Fruit fly (Drosophila melanogaster) whole organism, embryonic: Measurements from ENCODE around the gene Megf8.

Experiments
- CG17829 ChIP-seq: fragments of 200-800 bp; optimal IDR thresholded peaks from 2 replicates; lab custom pipeline; 2019; ENCODE audit warnings: missing biosample characterization, mild to moderate bottlenecking, missing genetic modification characterization, moderate library complexity
- CG8478 ChIP-seq: fragments of >200 bp; optimal IDR thresholded peaks from 2 replicates; lab custom pipeline; 2018
- CG9727 ChIP-seq: fragments of 200-800 bp; sonication (Bioruptor generic); optimal IDR thresholded peaks from 3 replicates; lab custom pipeline; 2017; ENCODE audit warnings: missing biosample characterization, mild to moderate bottlenecking, missing genetic modification characterization
- CkIIα-i1 ChIP-seq: fragments of 200-800 bp; sonication (Bioruptor generic); IDR thresholded peaks from 2 replicates; pipeline ENCODE4 v1.3.6; 2022; ENCODE audit warnings: missing biosample characterization, missing genetic modification characterization
- Hr39 ChIP-seq: fragments of >200 bp; optimal IDR thresholded peaks from 2 replicates; lab custom pipeline; 2017
- Med ChIP-seq: fragments of 200-800 bp; sonication (Bioruptor generic); peaks from one replicate; lab custom pipeline; 2016; ENCODE audit warnings: missing biosample characterization, missing genetic modification characterization, mild to moderate bottlenecking, inconsistent platforms, moderate library complexity
- Trl ChIP-seq, 3 experiments: fragments of >200 bp in 2 of 3; fragments of 200-800 bp in 1 of 3; sonication (Bioruptor generic) in 1 of 3; optimal IDR thresholded peaks; 2 replicates in 1 of 3; 3 replicates in 2 of 3; lab custom pipeline; 2016 to 2017; ENCODE audit warnings: missing biosample characterization in 1 of 3, missing genetic modification characterization in 1 of 3
- luna ChIP-seq: fragments of 200-800 bp; sonication (Bioruptor generic); optimal IDR thresholded peaks from 2 replicates; lab custom pipeline; 2016; ENCODE audit warnings: missing biosample characterization, missing genetic modification characterization
- tio ChIP-seq: fragments of 200-800 bp; sonication (Bioruptor generic); optimal IDR thresholded peaks from 2 replicates; lab custom pipeline; 2017; ENCODE audit warnings: missing biosample characterization, missing genetic modification characterization, inconsistent platforms

Gene Megf8

dm6 chr2L:8103073-8103472 lies 59.8 kb downstream of the Megf8 start:
- peak; percentile 76 for TF ChIP-seq Med (GFP tag; lab: Kevin White, UChicago)
- TF ChIP-seq tio (GFP tag; lab: Kevin White, UChicago) = no peak
- TF ChIP-seq CG17829 (tag; lab: Kevin White, UChicago) = no peak
- peak; percentile 100 for TF ChIP-seq Hr39 (lab: Kevin White, UChicago)
- 0 out of 2 replicates have a peak, but pooled peaks have one; percentile 21 for TF ChIP-seq CkIIα-i1 (GFP tag; lab: Robert Waterston, UW)
- no peak for TF ChIP-seq CG9727
- peak; percentile 85 for TF ChIP-seq CG8478
- peak; percentile 21 to 44 for TF ChIP-seq Trl (optimal IDR thresholded peaks at IDR 0.05; lab: Kevin White, UChicago)
- TF ChIP-seq Trl (GFP tag; optimal IDR thresholded peaks at IDR 0.05; lab: Kevin White, UChicago) = no peak
- no peak for TF ChIP-seq luna (GFP tag; lab: Kevin White, UChicago)
